Worm (Caenorhabditis elegans): ENCODE measurements around the gene K09E4.3.

The K09E4.3 gene

DNA sequence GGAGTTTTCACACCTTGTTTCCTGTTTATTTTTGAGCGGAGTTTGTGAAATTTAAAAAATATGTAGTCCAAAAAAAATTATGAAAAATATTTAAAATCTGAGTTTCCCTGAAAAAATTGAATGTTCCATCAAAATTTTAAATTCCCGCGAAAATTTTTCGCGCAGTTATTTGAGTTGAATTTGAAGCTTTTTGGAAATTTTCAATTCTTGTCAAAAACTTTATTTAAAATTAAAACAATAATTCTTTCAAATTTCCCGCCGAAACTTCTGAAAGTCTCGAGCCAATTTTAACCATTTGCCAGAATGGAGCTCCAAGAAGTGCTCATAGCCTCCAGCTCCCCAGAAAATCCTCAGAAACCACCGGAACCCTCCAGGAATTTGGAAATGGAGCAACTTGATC is 22.3 kb downstream of the K09E4.3 start, which contains the start of gene gur-4:
TSS of gene gur-4 (plus strand) at position 301 of the 400 bp plus-strand sequence.
- TF ChIP-seq dmd-9 (GFP tag; IDR thresholded peaks at IDR 0.05) (no peak), F37D6.2 (tag; optimal IDR thresholded peaks at IDR 0.05) (no peak), Y48G9A.11 (GFP tag; IDR thresholded peaks at IDR 0.05) (no peak), F44E2.7 (GFP tag; IDR thresholded peaks at IDR 0.05) (no peak), ztf-7 (tag; optimal IDR thresholded peaks at IDR 0.05) (no peak)

DNA sequence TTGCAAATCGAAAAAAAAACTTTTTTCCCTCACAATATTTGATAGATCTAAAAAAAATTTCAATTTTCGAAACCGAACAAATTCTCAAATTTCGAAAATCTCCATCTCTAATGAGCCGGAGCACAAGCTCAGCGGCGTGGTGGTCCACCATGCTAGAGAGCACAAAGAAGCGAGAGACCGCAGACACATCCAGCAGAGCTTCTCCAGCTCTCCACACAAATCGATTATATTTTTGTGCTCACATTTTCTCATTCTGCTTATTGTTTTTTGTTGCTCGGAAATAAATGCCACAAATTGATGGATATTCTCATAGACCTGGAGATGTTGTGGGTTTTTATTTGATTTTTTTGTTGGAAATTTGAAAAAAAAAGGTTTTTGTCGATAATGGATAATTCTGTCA is 24.6 kb downstream of the K09E4.3 start:
- TF ChIP-seq hlh-11 (tag; optimal IDR thresholded peaks at IDR 0.05) (no peak), unc-62 (GFP tag; optimal IDR thresholded peaks at IDR 0.05 in 1 of 2) (peak in 1 of 2 experiments; percentile 29), unc-62 (tag; optimal IDR thresholded peaks at IDR 0.05) (no peak)

DNA sequence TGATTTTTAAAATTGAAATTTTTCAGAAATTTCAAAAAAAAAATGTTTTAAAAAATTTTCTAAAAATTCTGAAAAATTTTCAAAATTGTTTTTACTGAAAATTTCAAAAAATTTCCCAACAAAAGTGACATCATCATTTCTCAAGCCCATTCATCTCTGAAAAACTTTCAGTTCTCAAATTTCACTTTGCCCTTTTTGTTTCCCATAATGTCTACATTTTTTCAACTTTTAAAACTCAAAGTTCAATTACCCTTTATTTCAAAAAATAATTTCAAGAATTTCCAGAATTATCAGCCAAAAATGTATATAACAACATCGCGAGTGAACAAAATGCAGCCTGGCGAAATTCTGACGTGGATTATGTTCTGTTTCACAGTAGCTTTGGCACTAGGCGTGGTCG is 25.8 kb downstream of the K09E4.3 start, which contains the start of gene bkip-1:
TSS of gene bkip-1 (plus strand) at position 301 of the 400 bp plus-strand sequence.
- TF ChIP-seq fkh-10 (GFP tag; optimal IDR thresholded peaks at IDR 0.05) (no peak), spr-3 (GFP tag; optimal IDR thresholded peaks at IDR 0.05) (no peak), Y75B8A.6 (GFP tag; IDR thresholded peaks at IDR 0.05) (no peak), saeg-2 (GFP tag; IDR thresholded peaks at IDR 0.05) (no peak), egl-27 (tag; optimal IDR thresholded peaks at IDR 0.05) (no peak), duxl-1 (tag; optimal IDR thresholded peaks at IDR 0.05; ENCODE audit: poor library complexity) (no peak), ceh-82 (tag; optimal IDR thresholded peaks at IDR 0.05) (no peak), nhr-41 (GFP tag; IDR thresholded peaks at IDR 0.05) (no peak), ztf-11 (tag; optimal IDR thresholded peaks at IDR 0.05) (no peak), ZK337.2 (GFP tag; IDR thresholded peaks at IDR 0.05) (no peak), mxl-2 (GFP tag; conservative IDR thresholded peaks at IDR 0.05) (no peak), mep-1 (tag; optimal IDR thresholded peaks at IDR 0.05) (no peak), nhr-102 (tag; optimal IDR thresholded peaks at IDR 0.05) (no peak), dve-1 (tag; optimal IDR thresholded peaks at IDR 0.05; ENCODE audit: insufficient read depth) (no peak), daf-12 (tag; optimal IDR thresholded peaks at IDR 0.05) (no peak), cey-2 (tag; optimal IDR thresholded peaks at IDR 0.05; ENCODE audit: borderline replicate concordance, insufficient read depth) (no peak), spr-1 (tag; optimal IDR thresholded peaks at IDR 0.05) (no peak)

DNA sequence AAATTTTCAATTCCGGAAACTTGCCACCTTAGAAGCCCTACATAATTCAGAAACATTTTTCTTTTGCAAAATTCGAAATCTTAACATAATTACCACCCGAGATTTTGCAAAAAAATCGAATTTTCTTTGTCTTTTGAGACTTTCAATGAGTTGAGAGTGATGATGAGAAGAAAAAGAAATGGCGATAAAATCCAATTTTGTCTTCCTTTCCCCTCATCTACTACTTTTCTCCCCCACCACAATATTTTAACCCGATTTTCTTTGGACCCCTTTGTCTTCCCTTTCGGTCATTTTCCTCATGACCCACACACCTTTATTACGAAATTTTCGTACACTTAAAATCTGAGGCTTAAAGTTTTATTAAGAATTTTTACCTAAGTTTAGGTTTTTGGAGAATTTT is 28.4 kb downstream of the K09E4.3 start:
- no peak for TF ChIP-seq unc-130 (GFP tag; optimal IDR thresholded peaks at IDR 0.05)
- no peak for TF ChIP-seq T20F7.1 (GFP tag; optimal IDR thresholded peaks at IDR 0.05)
- no peak for TF ChIP-seq sdz-12 (GFP tag; optimal IDR thresholded peaks at IDR 0.05)

DNA sequence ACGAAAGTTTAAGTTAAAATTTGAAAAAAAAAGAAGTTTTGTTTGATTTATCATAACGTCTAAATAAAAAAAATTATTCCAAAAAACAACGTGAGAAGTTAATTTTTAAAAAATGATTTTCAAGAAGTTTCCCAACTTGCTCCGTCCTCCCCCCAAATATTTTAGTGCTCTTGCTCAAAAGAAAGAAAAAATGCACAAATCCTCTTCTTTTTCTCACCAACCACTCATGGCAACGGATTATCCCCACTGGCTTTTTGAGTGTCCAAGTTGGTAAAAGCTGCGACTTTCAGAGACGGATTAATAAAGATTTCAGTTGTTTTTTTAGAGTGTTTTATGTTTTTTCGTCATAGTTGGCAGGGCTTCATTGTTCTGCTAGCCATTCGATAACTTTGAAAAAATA is 29.2 kb downstream of the K09E4.3 start, which contains the start of gene Y39G8C.2:
TSS of gene Y39G8C.2 (minus strand) at position 101 of the 400 bp plus-strand sequence.
- no peak for TF ChIP-seq vab-7 (GFP tag; IDR thresholded peaks at IDR 0.05)
- no peak for TF ChIP-seq spr-3 (GFP tag; optimal IDR thresholded peaks at IDR 0.05)
- TF ChIP-seq dmd-9 (GFP tag; IDR thresholded peaks at IDR 0.05), result no peak
- no peak for TF ChIP-seq snpc-4 (tag; optimal IDR thresholded peaks at IDR 0.05)
- TF ChIP-seq attf-4 (tag; optimal IDR thresholded peaks at IDR 0.05), result no peak
- no peak for TF ChIP-seq dmd-8 (GFP tag; IDR thresholded peaks at IDR 0.05)
- TF ChIP-seq D1046.2 (GFP tag; IDR thresholded peaks at IDR 0.05), result no peak
- TF ChIP-seq lin-38 (GFP tag; IDR thresholded peaks at IDR 0.05), result no peak
- TF ChIP-seq hlh-11 (tag; optimal IDR thresholded peaks at IDR 0.05), result no peak
- TF ChIP-seq madf-5 (GFP tag; IDR thresholded peaks at IDR 0.05), result no peak
- TF ChIP-seq daf-8 (GFP tag; IDR thresholded peaks at IDR 0.05), result no peak
- no peak for TF ChIP-seq php-3 (GFP tag; IDR thresholded peaks at IDR 0.05)
